Fruit fly (Drosophila melanogaster): Measurements from ENCODE around the gene CG12679.

The CG12679 gene

dm6 chrX:20394066-20394913 lies 18.0 kb upstream of the CG12679 start, which contains the start of gene HERC2 (continued):
- no peak for TF ChIP-seq CG2199 (GFP tag; IDR thresholded peaks at IDR 0.05)
- TF ChIP-seq pum (GFP tag; optimal IDR thresholded peaks at IDR 0.05): peak; percentile 49
- no peak for TF ChIP-seq ham (GFP tag; IDR thresholded peaks at IDR 0.05)
- peak; percentile 79 for TF ChIP-seq inv (GFP tag; IDR thresholded peaks at IDR 0.05; ENCODE audit: partially characterized antibody)
- peak; percentile 92 for TF ChIP-seq nerfin-2 (GFP tag; IDR thresholded peaks at IDR 0.05; ENCODE audit: partially characterized antibody)
- no peak for TF ChIP-seq chm (GFP tag; IDR thresholded peaks at IDR 0.05)
- no peak for TF ChIP-seq CG18476 (GFP tag; optimal IDR thresholded peaks at IDR 0.05)
- TF ChIP-seq Fer2 (tag; optimal IDR thresholded peaks at IDR 0.05): no peak
- TF ChIP-seq Dad (GFP tag; optimal IDR thresholded peaks at IDR 0.05): peak; percentile 34
- peak; percentile 46 for TF ChIP-seq E2f2 (GFP tag; IDR thresholded peaks at IDR 0.05)
- TF ChIP-seq lola (GFP tag; optimal IDR thresholded peaks at IDR 0.05): peak in 1 of 3 experiments; percentile 30
- peak; percentile 70 for TF ChIP-seq pzg (GFP tag; optimal IDR thresholded peaks at IDR 0.05)
- no peak for TF ChIP-seq br (optimal IDR thresholded peaks at IDR 0.05)
- TF ChIP-seq CG13123 (GFP tag; optimal IDR thresholded peaks at IDR 0.05): no peak
- TF ChIP-seq CG13775 (GFP tag; optimal IDR thresholded peaks at IDR 0.05): peak; percentile 34
- TF ChIP-seq p53 (GFP tag; optimal IDR thresholded peaks at IDR 0.05): peak; percentile 25
- peak; percentile 53 for TF ChIP-seq Hsf (GFP tag; optimal IDR thresholded peaks at IDR 0.05)
- TF ChIP-seq CG15269 (tag; optimal IDR thresholded peaks at IDR 0.05): no peak
- TF ChIP-seq tap (tag; optimal IDR thresholded peaks at IDR 0.05): no peak
- no peak for TF ChIP-seq pfk (GFP tag; optimal IDR thresholded peaks at IDR 0.05)
- TF ChIP-seq CG11456 (GFP tag; IDR thresholded peaks at IDR 0.05): peak; percentile 77
- no peak for TF ChIP-seq kni (GFP tag; optimal IDR thresholded peaks at IDR 0.05)
- TF ChIP-seq stwl (tag; optimal IDR thresholded peaks at IDR 0.05): peak; percentile 48
- peak; percentile 91 for TF ChIP-seq CG16813 (GFP tag; IDR thresholded peaks at IDR 0.05; ENCODE audit: partially characterized antibody)
- no peak for TF ChIP-seq CG14050 (GFP tag; IDR thresholded peaks at IDR 0.05)
- TF ChIP-seq CG8765 (GFP tag; IDR thresholded peaks at IDR 0.05): no peak
- peak; percentile 15 for TF ChIP-seq Dip3 (GFP tag; optimal IDR thresholded peaks at IDR 0.05)
- TF ChIP-seq Ets97D (GFP tag; optimal IDR thresholded peaks at IDR 0.05): peak; percentile 41
- no peak for TF ChIP-seq nom (GFP tag; optimal IDR thresholded peaks at IDR 0.05)
- peak; percentile 69 for TF ChIP-seq Myb (GFP tag; optimal IDR thresholded peaks at IDR 0.05)
- 0 out of 2 replicates have a peak, but pooled peaks have one; percentile 25 for TF ChIP-seq Taf1 (GFP tag; IDR thresholded peaks at IDR 0.05)
- TF ChIP-seq kah (GFP tag; optimal IDR thresholded peaks at IDR 0.05): no peak
- TF ChIP-seq CG15514 (GFP tag; optimal IDR thresholded peaks at IDR 0.05): peak; percentile 12
- TF ChIP-seq trh (GFP tag; optimal IDR thresholded peaks at IDR 0.05): no peak
- TF ChIP-seq CG8290 (GFP tag; optimal IDR thresholded peaks at IDR 0.05): no peak
- TF ChIP-seq CG8290 (tag; optimal IDR thresholded peaks at IDR 0.05): no peak
- peak; percentile 37 for TF ChIP-seq zen (tag; optimal IDR thresholded peaks at IDR 0.05)
- TF ChIP-seq CG17568 (GFP tag; optimal IDR thresholded peaks at IDR 0.05): no peak
- peak; percentile 17 for TF ChIP-seq CG17186 (GFP tag; optimal IDR thresholded peaks at IDR 0.05)
- no peak for TF ChIP-seq CG9437 (GFP tag; optimal IDR thresholded peaks at IDR 0.05)
- TF ChIP-seq CG7963 (GFP tag; IDR thresholded peaks at IDR 0.05; ENCODE audit: partially characterized antibody): peak; percentile 95
- peak; percentile 21 for TF ChIP-seq CG8089 (GFP tag; optimal IDR thresholded peaks at IDR 0.05)
- TF ChIP-seq Elba2 (GFP tag; optimal IDR thresholded peaks at IDR 0.05): peak; percentile 12
- no peak for TF ChIP-seq Atf6 (GFP tag; IDR thresholded peaks at IDR 0.05)
- no peak for TF ChIP-seq run (tag; optimal IDR thresholded peaks at IDR 0.05)
- no peak for TF ChIP-seq CG32767 (GFP tag; IDR thresholded peaks at IDR 0.05)
- no peak for TF ChIP-seq CG1233 (GFP tag; optimal IDR thresholded peaks at IDR 0.05)
- peak; percentile 46 for TF ChIP-seq CG17802 (tag; optimal IDR thresholded peaks at IDR 0.05)
- TF ChIP-seq CG12942 (GFP tag; optimal IDR thresholded peaks at IDR 0.05): peak; percentile 34
- TF ChIP-seq Sin3A (optimal IDR thresholded peaks at IDR 0.05): peak; percentile 5
